Worm (Caenorhabditis elegans): ENCODE data around the gene flp-11.

The flp-11 gene

DNA sequence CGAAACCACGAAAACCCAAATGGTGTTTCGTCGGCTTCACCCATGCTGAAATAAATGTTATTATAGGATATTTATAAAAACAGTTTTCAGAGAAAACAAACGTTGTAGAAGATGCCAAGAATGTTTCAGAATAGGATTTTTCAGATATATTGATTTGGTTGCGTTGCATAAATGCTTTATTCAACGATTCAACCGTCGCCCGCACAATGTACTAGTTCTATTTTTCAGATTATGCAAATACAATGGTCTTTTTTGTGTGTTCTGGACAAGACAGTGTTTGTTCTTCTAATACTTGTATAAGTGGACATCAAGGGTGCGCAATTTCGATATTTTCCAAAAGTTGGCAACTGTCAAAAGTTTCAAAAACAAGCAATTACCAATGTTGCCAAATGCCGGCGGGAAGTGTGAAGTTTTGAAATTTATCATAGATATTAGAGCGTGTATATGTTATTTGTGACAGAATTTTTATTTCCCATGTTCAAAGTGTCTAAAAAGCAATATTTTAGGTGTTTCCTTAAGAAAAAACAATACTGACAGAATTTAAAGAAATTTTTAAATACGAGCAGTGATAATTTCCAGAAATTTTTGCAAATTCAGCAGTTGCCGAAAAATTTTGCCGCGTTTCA lies 13.3 kb upstream of the flp-11 start, which contains the start of gene K02G10.5:
Gene K02G10.5 (minus strand): TSS at position 51 of the 626 bp plus-strand sequence.
- TF ChIP-seq nhr-12 (tag; optimal IDR thresholded peaks at IDR 0.05): no peak
- TF ChIP-seq ceh-83 (GFP tag; optimal IDR thresholded peaks at IDR 0.05): no peak
- no peak for TF ChIP-seq ceh-43 (GFP tag; optimal IDR thresholded peaks at IDR 0.05)
- no peak for TF ChIP-seq hlh-1 (tag; optimal IDR thresholded peaks at IDR 0.05)
- TF ChIP-seq ces-1 (GFP tag; optimal IDR thresholded peaks at IDR 0.05): no peak
- no peak for TF ChIP-seq nhr-76 (tag; optimal IDR thresholded peaks at IDR 0.05)
- no peak for TF ChIP-seq elt-1 (tag; optimal IDR thresholded peaks at IDR 0.05; ENCODE audit: borderline replicate concordance, insufficient read depth)
- TF ChIP-seq tbx-8 (GFP tag; optimal IDR thresholded peaks at IDR 0.05): no peak

DNA sequence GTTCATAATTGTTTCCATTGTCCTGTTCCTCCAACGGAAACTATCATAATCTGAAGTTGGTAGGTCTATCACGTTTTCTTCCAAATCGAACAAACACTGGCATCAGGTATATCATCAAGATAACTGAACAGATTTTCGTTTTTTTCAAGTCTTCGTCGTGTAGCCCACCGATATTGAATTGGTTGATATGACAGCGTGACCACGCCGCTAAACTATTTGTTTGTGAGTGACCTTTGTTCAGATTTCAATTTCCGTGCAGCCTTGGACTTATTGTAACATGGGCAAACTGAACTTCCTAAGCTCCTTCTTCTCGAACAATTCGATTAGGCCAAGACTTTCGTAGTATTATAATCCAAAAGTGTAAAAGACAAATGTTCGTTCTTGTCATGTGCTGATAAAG lies 7.7 kb upstream of the flp-11 start:
- TF ChIP-seq hlh-1 (tag; optimal IDR thresholded peaks at IDR 0.05) (no peak), tbx-8 (GFP tag; optimal IDR thresholded peaks at IDR 0.05) (no peak), nhr-237 (tag; optimal IDR thresholded peaks at IDR 0.05) (no peak), ham-2 (GFP tag; optimal IDR thresholded peaks at IDR 0.05) (no peak), unc-39 (tag; optimal IDR thresholded peaks at IDR 0.05) (no peak), sptf-1 (tag; optimal IDR thresholded peaks at IDR 0.05) (no peak), nhr-2 (tag; optimal IDR thresholded peaks at IDR 0.05) (no peak), snpc-4 (tag; optimal IDR thresholded peaks at IDR 0.05) (no peak), unc-62 (GFP tag; optimal IDR thresholded peaks at IDR 0.05) (no peak), M03D4.4 (tag; optimal IDR thresholded peaks at IDR 0.05) (no peak), bed-3 (GFP tag; optimal IDR thresholded peaks at IDR 0.05) (no peak), lsy-2 (tag; optimal IDR thresholded peaks at IDR 0.05) (no peak), zip-8 (tag; optimal IDR thresholded peaks at IDR 0.05) (no peak), blmp-1 (tag; optimal IDR thresholded peaks at IDR 0.05) (no peak), mab-5 (tag; optimal IDR thresholded peaks at IDR 0.05) (no peak), sem-2 (GFP tag; optimal IDR thresholded peaks at IDR 0.05) (no peak), ztf-11 (tag; optimal IDR thresholded peaks at IDR 0.05) (no peak), flh-1 (GFP tag; optimal IDR thresholded peaks at IDR 0.05) (no peak), unc-120 (tag; optimal IDR thresholded peaks at IDR 0.05; ENCODE audit: poor library complexity, severe bottlenecking) (no peak), elt-1 (tag; optimal IDR thresholded peaks at IDR 0.05; ENCODE audit: borderline replicate concordance, insufficient read depth) (no peak)

DNA sequence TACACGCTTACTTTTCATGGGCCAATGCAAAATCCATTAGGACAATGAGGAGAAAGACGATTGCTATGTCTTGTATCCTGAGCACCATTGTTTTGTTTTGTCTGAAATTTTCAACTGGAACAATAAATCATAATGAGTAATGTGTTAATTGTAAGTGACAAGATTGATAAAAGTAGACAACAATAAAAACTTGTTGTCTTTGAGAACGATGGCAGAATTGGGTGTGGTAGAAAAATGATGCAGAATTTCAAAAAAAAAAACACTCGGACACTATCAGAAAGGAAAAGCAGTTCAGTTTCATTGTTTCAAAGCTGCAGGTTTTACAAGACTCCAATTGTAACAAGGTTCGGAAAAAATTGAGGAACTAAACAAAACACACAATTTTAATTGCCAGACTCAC lies 4.7 kb upstream of the flp-11 start, which contains the start of gene K02G10.15:
Gene K02G10.15 (minus strand): TSS at position 101 of the 400 bp plus-strand sequence.
- TF ChIP-seq ceh-39 (tag; optimal IDR thresholded peaks at IDR 0.05) (no peak), nhr-237 (tag; optimal IDR thresholded peaks at IDR 0.05) (no peak)

DNA sequence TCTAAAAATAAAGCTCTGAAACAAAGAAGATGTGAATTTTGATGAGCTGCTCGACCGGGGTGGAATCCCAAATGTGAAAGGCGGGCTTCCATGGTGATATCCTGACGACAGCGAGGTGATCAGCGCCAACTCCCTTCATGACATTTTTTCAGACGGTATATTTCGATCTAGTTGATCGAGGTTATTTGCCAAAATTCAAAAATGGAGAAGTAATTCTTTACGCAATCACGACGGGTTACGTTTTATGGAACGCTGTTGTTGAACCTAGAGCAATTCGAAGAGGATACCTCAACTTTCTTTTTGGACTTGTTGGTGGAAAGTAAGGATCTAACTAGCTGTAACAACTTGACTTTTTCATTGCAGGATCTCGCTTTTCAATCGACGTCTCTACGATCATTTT lies 1.2 kb downstream of the flp-11 start:
- TF ChIP-seq ces-1 (GFP tag; optimal IDR thresholded peaks at IDR 0.05): no peak
- no peak for TF ChIP-seq drap-1 (GFP tag; optimal IDR thresholded peaks at IDR 0.05)
- TF ChIP-seq lsy-2 (tag; optimal IDR thresholded peaks at IDR 0.05): no peak
- TF ChIP-seq ceh-39 (tag; optimal IDR thresholded peaks at IDR 0.05): no peak
- TF ChIP-seq elt-1 (tag; optimal IDR thresholded peaks at IDR 0.05; ENCODE audit: borderline replicate concordance, insufficient read depth): no peak
- TF ChIP-seq cnd-1 (tag; optimal IDR thresholded peaks at IDR 0.05): no peak
- no peak for TF ChIP-seq ceh-83 (GFP tag; optimal IDR thresholded peaks at IDR 0.05)
- no peak for TF ChIP-seq nhr-2 (tag; optimal IDR thresholded peaks at IDR 0.05)
- TF ChIP-seq unc-39 (tag; optimal IDR thresholded peaks at IDR 0.05): no peak
- no peak for TF ChIP-seq mab-5 (tag; optimal IDR thresholded peaks at IDR 0.05)
- no peak for TF ChIP-seq M03D4.4 (tag; optimal IDR thresholded peaks at IDR 0.05)
- TF ChIP-seq nhr-237 (tag; optimal IDR thresholded peaks at IDR 0.05): no peak

DNA sequence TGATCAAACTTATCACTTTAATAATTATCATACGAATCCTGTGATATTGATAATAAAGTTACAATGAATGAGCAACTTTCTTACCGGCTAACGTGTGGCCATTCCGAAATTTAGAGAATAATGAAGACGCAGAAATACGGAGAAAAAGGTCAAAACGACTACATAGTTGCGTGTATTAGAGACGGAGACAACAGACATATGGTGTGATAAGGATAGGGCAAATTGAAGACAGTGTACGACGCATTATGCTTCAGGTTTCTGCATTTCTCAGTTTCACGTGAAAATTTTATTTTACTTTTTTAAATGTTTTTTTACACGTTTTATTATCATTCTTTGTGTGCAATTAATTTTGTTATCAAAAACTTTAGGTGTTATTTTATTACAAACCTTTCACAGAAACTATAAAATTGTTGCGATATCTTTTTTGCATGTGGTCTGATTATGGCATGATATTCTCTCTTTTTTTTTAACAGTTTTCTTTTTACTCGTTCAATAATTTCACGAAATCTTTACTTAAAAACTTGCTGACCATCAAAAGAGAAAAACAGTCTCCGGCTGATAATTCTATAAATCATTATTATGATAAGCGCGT lies 4.7 kb downstream of the flp-11 start, which contains the start of gene tmem-135:
Gene tmem-135 (plus strand): TSS at position 542 of the 592 bp plus-strand sequence.
- TF ChIP-seq flh-1 (GFP tag; optimal IDR thresholded peaks at IDR 0.05) (no peak), unc-120 (tag; optimal IDR thresholded peaks at IDR 0.05; ENCODE audit: poor library complexity, severe bottlenecking) (no peak), pha-4 (tag; optimal IDR thresholded peaks at IDR 0.05) (no peak), mep-1 (tag; optimal IDR thresholded peaks at IDR 0.05) (no peak)

Measured in whole organism, mixed stage, embryonic.